Fruit fly (Drosophila melanogaster): ENCODE results near the gene CG5968.

CG5968 gene

DNA sequence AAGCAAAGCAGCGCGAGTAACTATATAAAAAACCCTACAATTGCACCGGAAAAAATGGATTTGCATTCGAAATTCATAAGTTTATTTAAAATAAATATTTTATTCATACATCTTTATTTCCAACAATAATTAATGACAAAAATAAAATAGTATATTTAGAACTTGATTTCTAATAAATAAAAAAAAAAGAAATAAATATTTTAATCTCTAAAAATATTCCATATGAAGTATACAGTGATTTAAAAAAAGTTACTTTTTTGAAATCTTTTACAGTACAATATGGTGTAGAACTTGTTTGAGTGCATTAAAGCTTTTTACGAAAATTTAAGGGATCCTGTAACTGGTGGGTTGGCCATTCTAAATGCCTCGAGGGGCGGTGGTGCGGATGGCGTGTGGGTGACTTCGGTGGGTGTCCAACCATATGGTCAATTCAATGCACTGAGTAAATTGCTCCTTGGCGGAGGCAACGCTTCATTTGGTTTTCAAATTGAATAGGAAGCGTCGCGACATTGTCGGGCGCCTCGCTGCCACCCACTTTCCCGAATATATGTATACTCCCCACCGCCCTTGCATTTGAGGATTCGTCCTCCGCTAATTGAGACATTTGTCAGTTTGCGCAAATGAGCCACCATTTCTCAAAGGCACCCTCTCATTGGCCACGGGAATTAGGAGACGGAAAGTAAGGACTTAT lies 1.2 kb downstream of the CG5968 start:
- TF ChIP-seq CTCF (optimal IDR thresholded peaks at IDR 0.05) (no peak), CG8478 (optimal IDR thresholded peaks at IDR 0.05) (no peak)

DNA sequence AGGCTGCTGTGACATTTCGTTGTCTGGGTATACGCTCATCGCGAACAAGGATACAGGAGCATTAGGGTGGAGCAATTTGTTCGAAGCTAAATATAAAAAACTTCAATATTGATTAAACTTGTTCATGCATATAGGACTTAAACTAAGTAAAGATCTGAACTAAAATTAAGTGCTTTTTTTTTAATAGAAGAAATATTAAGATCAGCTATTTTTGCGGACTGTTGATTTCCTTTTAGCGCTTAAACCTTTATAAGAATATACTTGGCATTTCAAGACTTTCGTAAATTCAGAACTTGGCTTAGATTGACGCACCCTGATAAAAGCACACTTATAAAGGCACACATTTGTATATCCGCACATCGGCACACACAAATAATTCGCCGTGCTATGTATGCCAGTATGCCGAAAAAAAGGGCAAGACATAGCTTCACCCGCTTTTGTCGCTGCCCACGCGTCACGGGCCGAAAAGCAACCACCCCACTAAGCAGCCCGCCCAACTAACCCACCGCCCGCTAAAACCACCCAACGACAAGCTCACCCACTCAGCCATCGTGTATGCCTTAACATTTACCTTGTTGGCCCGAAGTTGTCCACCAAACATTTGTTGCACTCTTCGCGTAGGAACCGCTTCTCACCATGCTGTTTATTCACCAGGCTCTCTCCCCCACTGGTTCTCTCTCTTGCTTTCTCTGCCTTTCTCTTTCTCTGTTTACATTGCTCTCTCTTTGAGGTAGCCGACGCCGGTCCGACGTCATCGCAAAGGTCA lies 1.9 kb downstream of the CG5968 start:
- no peak for TF ChIP-seq CTCF (optimal IDR thresholded peaks at IDR 0.05)
- TF ChIP-seq CG8478 (optimal IDR thresholded peaks at IDR 0.05), result no peak

DNA sequence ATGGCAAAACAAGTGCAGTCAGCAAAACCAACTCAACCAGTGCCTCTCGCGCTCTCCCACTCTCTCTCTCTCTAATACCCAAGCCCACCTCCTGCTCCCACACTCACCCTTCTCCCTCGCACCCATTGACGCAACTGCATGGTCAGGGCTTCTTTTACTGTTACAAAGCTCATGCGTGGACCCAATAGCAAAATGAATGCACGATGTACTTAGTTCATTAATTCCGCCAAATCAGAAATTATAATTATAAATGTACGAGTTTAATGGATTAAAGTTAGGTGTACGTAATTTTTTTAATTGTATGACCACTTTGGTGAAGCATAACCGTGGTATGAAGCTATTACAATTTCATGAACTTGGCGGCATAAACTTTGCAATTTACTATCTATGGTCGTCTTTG lies 4.0 kb downstream of the CG5968 start:
- TF ChIP-seq CTCF (optimal IDR thresholded peaks at IDR 0.05) (no peak), CG8478 (optimal IDR thresholded peaks at IDR 0.05) (no peak)

DNA sequence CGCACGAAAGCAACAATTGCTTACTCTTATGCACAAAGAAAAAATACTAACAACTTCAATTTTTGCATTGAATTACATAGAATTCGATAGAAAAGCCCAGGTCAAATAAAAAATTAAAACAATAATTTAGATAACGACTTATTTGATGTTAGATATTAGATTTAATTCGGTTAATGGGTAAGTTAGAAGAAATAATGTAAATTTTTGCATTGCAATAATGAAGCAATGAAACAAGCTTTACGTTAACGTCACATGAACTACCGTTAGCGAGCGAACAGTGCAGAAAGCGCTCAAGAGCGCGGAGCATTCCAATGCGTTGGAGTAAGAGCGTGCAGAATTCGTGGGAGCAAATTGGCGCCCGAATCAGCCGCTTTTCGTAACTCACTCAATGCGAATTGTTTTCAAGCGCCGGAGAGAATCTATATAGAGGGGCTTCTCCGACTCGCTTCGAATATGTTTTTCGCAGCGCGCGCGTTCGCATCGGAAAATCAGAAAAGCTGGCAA lies 5.1 kb downstream of the CG5968 start, which contains the start of gene mtgo:
TSS of gene mtgo (plus strand) at position 454 of the 504 bp plus-strand sequence.
- TF ChIP-seq CTCF (optimal IDR thresholded peaks at IDR 0.05), result no peak
- no peak for TF ChIP-seq CG8478 (optimal IDR thresholded peaks at IDR 0.05)

DNA sequence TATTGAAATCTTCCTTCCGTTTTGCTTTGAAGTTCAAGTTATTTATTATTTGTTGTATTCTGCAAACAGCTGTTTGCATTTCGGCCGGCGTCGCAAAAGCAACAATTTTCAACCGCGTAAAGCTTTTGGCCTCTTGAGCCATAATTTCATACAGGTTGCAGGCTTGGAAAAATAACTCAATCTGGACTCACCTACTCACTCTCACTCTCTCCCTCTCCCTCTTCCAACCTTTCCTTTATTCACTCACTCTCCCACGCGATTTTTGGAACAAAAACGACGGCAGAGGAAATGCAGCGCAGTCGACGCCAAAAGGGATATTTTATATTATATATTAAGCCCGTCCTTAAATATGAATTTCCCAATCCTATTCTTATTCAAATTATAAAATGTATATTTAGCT lies 5.9 kb downstream of the CG5968 start:
- TF ChIP-seq CG8478 (optimal IDR thresholded peaks at IDR 0.05) (no peak), CTCF (optimal IDR thresholded peaks at IDR 0.05) (no peak)

DNA sequence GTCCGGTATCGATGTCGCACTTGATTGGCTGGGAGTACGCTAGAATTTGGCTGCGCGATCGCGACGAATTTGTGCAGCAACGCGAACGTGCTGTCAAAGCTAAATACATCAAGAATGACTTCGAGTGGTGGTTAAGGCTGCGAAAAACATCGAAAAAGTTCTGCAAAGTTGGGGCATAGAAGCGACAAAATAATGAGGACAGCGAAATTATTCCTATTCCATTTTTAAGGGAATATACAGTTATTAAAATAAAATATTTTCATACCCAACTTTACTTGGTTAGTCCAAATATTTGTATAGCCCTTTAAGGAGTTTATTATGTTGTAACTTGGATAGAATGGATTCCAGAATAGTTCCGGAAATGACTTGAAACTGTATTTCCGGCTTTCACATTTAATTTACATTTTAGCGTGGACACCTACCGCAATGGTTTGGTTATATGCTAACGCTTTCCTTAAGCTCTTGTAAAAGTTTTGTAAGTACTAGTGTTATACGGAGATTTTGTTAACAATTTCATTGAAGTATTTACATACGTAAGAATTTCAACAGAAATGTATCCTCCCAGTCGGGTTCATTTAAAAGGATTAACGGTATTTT lies 6.7 kb downstream of the CG5968 start:
- no peak for TF ChIP-seq CTCF (optimal IDR thresholded peaks at IDR 0.05)
- no peak for TF ChIP-seq CG8478 (optimal IDR thresholded peaks at IDR 0.05)

DNA sequence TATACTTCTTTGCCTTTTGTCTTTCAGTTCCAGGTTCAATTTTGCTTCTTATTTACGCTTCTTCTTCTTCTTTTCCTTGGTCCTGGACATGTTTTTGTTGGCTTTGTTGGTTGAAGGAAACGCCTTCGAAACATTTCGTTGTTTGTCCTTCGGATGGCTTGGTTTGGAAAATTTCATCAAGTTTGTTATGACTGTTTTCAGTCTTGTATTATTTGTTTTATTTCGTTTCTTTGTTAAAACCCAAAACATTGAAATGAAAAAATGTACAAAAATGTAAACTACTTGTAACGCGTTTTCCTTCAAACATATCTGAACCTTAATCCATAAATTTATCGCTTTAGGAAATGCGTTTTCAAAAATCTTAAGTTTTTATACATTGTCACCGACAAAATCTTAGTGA lies 7.5 kb downstream of the CG5968 start, which contains the start of gene CG31816:
TSS of gene CG31816 (plus strand) at position 301 of the 400 bp plus-strand sequence.
- TF ChIP-seq CG8478 (optimal IDR thresholded peaks at IDR 0.05), result no peak
- no peak for TF ChIP-seq CTCF (optimal IDR thresholded peaks at IDR 0.05)

DNA sequence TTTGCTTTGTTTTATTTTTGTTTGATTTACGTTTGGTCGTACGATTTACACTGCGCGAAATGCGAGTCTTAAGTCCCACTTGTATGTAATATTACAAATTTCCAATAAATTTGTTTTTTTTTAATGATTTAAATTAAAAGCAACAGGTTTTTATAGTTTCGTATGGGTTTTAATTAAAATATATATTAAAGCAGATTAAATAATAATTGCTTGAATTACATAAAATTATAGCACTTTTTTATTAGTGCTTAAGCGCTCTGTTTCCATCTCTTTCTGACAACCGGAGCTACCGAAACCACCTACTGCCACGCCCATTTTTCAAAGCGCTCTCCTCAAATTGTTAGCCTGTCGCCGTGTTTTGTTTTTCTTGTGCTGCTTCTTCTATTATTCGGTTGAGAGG lies 8.0 kb downstream of the CG5968 start:
- no peak for TF ChIP-seq CG8478 (optimal IDR thresholded peaks at IDR 0.05)
- TF ChIP-seq CTCF (optimal IDR thresholded peaks at IDR 0.05), result no peak

DNA sequence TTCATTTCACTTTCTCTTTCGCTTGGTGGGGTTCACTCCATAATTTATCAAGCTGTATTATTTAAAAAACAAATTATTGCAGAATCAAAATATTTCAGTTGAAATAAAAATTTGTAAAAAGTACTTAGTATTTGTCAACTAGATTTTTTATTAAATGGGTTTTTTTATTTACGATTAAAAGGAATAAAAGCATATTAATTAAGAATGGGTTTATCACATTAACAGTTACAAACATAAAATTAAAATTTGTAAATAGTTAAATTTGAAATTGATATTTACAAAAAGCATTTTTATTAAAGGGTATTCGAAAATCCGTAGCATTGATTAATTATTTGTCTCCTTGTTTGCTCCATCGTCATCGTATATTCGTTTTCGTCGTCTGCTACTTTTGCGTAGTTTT lies 8.4 kb downstream of the CG5968 start:
- no peak for TF ChIP-seq CTCF (optimal IDR thresholded peaks at IDR 0.05)
- TF ChIP-seq CG8478 (optimal IDR thresholded peaks at IDR 0.05), result no peak

DNA sequence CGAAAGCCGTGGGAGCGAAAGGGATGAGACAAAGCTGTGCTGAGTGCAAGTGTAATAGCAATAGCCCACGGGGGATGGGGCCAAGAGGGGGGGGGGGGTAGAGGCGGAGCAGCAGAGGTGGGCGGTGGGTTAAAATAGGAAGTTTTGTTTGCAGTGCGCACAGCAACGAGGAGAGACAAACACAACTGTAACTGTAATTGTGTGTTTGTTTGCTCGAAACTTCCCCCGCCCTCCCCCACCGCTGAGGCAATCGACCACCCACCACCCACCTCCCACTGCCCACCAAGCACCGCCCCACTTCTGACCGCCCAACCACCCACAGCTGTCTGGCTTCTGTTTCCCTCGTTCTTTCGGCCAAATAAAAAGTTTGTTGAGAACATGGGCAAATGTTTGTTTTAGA lies 9.0 kb downstream of the CG5968 start:
- TF ChIP-seq CG8478 (optimal IDR thresholded peaks at IDR 0.05), result no peak
- TF ChIP-seq CTCF (optimal IDR thresholded peaks at IDR 0.05), result no peak

DNA sequence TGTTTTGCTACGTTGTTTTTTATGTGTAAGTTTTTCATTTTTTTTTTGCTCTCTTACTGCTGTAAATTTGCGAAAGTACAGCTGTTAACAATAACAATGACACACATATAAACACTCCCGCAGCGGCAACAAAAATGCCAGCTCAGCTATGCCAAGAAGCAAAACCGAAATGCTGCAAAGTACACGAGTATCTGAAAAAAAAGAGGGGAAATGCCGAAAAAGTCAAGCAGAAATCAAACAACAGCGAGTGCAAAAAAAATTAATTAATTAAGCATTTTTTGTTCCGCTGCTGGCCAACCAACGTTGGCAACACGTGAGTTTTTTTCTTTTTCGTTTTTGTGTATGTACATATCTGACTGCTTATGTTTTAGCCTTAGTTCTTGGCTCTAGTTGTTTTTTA lies 10.8 kb downstream of the CG5968 start:
- TF ChIP-seq CG8478 (optimal IDR thresholded peaks at IDR 0.05) (no peak), CTCF (optimal IDR thresholded peaks at IDR 0.05) (no peak)

DNA sequence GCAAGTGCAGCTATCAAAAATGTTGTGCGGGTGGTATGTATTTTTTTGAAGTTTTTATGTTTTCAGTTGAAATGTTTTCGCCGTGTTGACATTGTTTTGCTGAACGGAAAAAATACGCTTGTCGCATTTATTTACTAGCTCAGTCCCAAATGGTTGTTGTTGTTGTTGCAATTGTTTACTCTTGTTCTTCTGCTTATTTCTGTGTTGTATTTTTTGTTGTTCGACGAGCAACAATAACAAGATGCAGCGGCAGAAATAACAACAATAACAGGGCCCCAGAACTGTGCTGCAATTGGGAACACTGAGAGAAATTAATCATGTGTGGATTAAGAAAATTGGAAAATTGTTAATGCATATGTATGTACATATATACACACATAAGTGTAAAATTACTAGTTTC lies 11.6 kb downstream of the CG5968 start:
- TF ChIP-seq CTCF (optimal IDR thresholded peaks at IDR 0.05) (no peak), CG8478 (optimal IDR thresholded peaks at IDR 0.05) (no peak)

DNA sequence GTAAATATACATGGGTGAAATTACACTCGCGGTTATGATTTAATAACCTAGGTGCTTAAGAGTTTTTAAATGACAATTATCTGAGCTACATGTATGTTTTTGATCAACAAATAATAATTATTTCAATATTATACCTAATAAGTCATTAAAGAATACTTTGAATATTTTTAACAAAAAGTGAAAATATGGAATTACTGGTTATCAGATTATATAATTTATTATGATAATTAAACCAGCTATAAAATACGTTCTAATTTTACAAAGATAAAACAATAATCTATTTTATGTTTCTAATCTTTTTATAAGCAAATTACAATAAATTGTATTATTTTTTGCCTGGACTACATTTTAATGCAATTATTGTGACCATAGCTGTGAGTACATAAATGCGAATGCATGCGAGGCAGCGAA lies 12.7 kb downstream of the CG5968 start:
- TF ChIP-seq CG8478 (optimal IDR thresholded peaks at IDR 0.05), result no peak

DNA sequence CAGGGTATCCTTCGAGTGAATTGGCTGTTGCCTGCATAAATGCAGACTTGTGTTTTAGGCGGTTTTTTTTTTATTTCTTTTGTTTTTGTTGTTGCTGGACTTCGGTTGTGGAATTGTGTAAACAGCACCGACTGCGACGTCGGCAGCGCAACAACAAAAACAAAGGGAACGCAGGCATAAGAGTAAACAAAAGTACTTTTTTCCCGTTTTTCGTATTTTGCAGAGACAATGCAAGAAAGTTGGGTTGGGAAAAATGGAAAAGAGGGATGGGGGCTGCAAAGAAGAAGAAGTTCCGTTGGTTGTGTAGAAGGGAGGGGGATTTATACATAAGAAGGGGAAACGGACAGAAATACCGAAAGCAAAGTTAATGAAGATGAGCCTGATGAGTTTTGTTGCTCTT lies 13.3 kb downstream of the CG5968 start:
- TF ChIP-seq CTCF (optimal IDR thresholded peaks at IDR 0.05) (no peak), CG8478 (optimal IDR thresholded peaks at IDR 0.05) (no peak)

DNA sequence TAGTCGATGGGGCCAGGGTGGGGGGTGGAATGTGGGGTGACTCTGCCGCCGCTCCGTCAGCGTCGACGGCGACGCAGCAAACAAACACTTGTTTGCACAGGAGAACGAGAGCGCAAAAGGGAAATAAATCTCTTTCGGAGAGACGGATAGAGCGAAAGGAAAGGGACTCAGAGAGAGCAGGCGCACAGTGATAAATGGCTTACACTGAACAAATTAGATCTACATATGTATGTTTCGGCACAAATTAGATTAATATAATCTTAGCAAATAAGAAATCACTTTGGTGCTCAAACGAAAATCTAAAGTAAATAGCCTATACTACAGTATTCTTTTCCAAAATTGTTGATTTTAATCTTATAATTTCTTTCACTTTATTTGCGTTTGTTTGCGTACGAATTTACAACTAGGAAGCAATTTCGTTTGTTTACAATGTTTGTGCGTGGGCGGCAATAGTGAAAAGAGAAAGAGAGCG lies 14.1 kb downstream of the CG5968 start:
- TF ChIP-seq CG8478 (optimal IDR thresholded peaks at IDR 0.05), result no peak
- no peak for TF ChIP-seq CTCF (optimal IDR thresholded peaks at IDR 0.05)
